Worm (Caenorhabditis elegans): Measurements from ENCODE around the gene nhr-32.
A peak's percentile ranks its signal among the peaks of the same experiment; 100 is the strongest.

nhr-32 gene

ce11 chrX:13257577-13257976 is 5.8 kb downstream of the nhr-32 start, which contains the start of gene K08H2.10:
Gene K08H2.10 (plus strand): TSS chrX:13257806.
- TF ChIP-seq elt-2 (tag; optimal IDR thresholded peaks at IDR 0.05), result peak; percentile 97
- no peak for TF ChIP-seq ztf-11 (tag; optimal IDR thresholded peaks at IDR 0.05)
- TF ChIP-seq skn-1 (tag; optimal IDR thresholded peaks at IDR 0.05), result no peak
- no peak for TF ChIP-seq aly-2 (tag; optimal IDR thresholded peaks at IDR 0.05)
- no peak for TF ChIP-seq elt-1 (tag; optimal IDR thresholded peaks at IDR 0.05)
- TF ChIP-seq nhr-28 (tag; optimal IDR thresholded peaks at IDR 0.05), result no peak
- peak; percentile 45 for TF ChIP-seq pqm-1 (tag; optimal IDR thresholded peaks at IDR 0.05)
- no peak for TF ChIP-seq nfya-1 (tag; optimal IDR thresholded peaks at IDR 0.05; ENCODE audit: insufficient read depth)
- no peak for TF ChIP-seq mml-1 (tag; optimal IDR thresholded peaks at IDR 0.05)
- TF ChIP-seq fkh-10 (GFP tag; optimal IDR thresholded peaks at IDR 0.05), result no peak
- no peak for TF ChIP-seq nhr-23 (tag; optimal IDR thresholded peaks at IDR 0.05)
- TF ChIP-seq jun-1 (tag; optimal IDR thresholded peaks at IDR 0.05), result peak; percentile 43
- no peak for TF ChIP-seq nhr-76 (tag; optimal IDR thresholded peaks at IDR 0.05)
- no peak for TF ChIP-seq ama-1 (optimal IDR thresholded peaks at IDR 0.05)
- TF ChIP-seq eor-1 (tag; optimal IDR thresholded peaks at IDR 0.05), result no peak
- no peak for TF ChIP-seq ZK546.5 (tag; optimal IDR thresholded peaks at IDR 0.05)
- no peak for TF ChIP-seq daf-12 (tag; optimal IDR thresholded peaks at IDR 0.05)
- TF ChIP-seq ceh-82 (tag; optimal IDR thresholded peaks at IDR 0.05), result no peak
- no peak for TF ChIP-seq tbx-2 (tag; optimal IDR thresholded peaks at IDR 0.05)
- TF ChIP-seq nhr-25 (tag; optimal IDR thresholded peaks at IDR 0.05), result no peak
- TF ChIP-seq zag-1 (tag; optimal IDR thresholded peaks at IDR 0.05), result no peak

DNA sequence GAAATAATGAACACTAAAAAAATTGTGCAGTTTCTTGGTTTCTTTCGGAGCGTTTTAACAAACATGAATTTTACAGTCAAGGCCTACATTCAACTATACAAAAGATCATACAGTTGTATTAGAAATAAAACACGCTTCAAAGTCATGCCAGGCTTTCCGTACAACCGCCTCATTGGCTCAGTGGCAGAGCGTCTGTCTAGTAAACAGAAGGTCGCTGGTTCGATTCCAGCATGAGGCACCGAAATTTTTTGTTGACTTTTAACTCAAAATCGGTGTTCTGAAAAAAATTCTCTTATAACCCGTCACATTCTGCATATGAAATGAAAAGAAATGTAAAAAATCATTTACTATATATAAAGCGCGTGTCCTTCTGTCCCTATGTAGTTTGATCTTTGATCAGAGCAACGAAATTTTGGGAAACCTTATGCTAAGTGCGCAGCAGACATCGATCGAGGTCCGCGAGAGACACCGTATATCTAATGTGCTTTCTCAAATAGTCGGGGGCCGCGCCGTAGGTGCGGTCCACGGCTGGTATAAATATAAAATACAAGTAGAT is 9.4 kb downstream of the nhr-32 start:
- peak; percentile 23 for TF ChIP-seq elt-2 (tag; optimal IDR thresholded peaks at IDR 0.05)
- peak; percentile 21 for TF ChIP-seq pqm-1 (tag; optimal IDR thresholded peaks at IDR 0.05)

ce11 chrX:13262195-13262594 is 10.4 kb downstream of the nhr-32 start, which contains the start of gene K09A11.1:
Gene K09A11.1 (plus strand): TSS chrX:13262495.
- TF ChIP-seq elt-2 (tag; optimal IDR thresholded peaks at IDR 0.05) (no peak), lin-15B (tag; optimal IDR thresholded peaks at IDR 0.05) (no peak), skn-1 (tag; optimal IDR thresholded peaks at IDR 0.05) (no peak), R02D3.7 (tag; optimal IDR thresholded peaks at IDR 0.05) (no peak), zag-1 (tag; optimal IDR thresholded peaks at IDR 0.05) (no peak), nfya-1 (tag; optimal IDR thresholded peaks at IDR 0.05; ENCODE audit: insufficient read depth) (no peak), nhr-77 (tag; optimal IDR thresholded peaks at IDR 0.05) (no peak), fkh-10 (GFP tag; optimal IDR thresholded peaks at IDR 0.05) (no peak), aly-2 (tag; optimal IDR thresholded peaks at IDR 0.05) (no peak), nhr-67 (tag; optimal IDR thresholded peaks at IDR 0.05) (no peak), ZK546.5 (tag; optimal IDR thresholded peaks at IDR 0.05) (no peak), egl-27 (tag; optimal IDR thresholded peaks at IDR 0.05) (no peak), lin-39 (tag; optimal IDR thresholded peaks at IDR 0.05) (no peak), daf-12 (tag; optimal IDR thresholded peaks at IDR 0.05) (no peak), snpc-4 (tag; optimal IDR thresholded peaks at IDR 0.05) (no peak), lsy-12 (tag; optimal IDR thresholded peaks at IDR 0.05) (no peak), ztf-11 (tag; optimal IDR thresholded peaks at IDR 0.05) (no peak), ama-1 (optimal IDR thresholded peaks at IDR 0.05) (no peak), jun-1 (tag; optimal IDR thresholded peaks at IDR 0.05) (no peak)

- TF ChIP-seq ceh-16 (tag; optimal IDR thresholded peaks at IDR 0.05) (no peak), ceh-82 (tag; optimal IDR thresholded peaks at IDR 0.05) (peak; percentile 34), zag-1 (tag; optimal IDR thresholded peaks at IDR 0.05) (no peak), snpc-4 (tag; optimal IDR thresholded peaks at IDR 0.05) (no peak), nhr-28 (tag; optimal IDR thresholded peaks at IDR 0.05) (no peak), ztf-4 (tag; optimal IDR thresholded peaks at IDR 0.05) (no peak), nhr-237 (tag; optimal IDR thresholded peaks at IDR 0.05) (no peak), eor-1 (tag; optimal IDR thresholded peaks at IDR 0.05) (no peak), ama-1 (optimal IDR thresholded peaks at IDR 0.05) (no peak), mdl-1 (tag; optimal IDR thresholded peaks at IDR 0.05) (no peak), unc-62 (GFP tag; optimal IDR thresholded peaks at IDR 0.05) (peak; percentile 2), ceh-28 (tag; optimal IDR thresholded peaks at IDR 0.05) (no peak), nhr-43 (tag; optimal IDR thresholded peaks at IDR 0.05; ENCODE audit: poor library complexity, severe bottlenecking) (peak; percentile 48), pqm-1 (tag; optimal IDR thresholded peaks at IDR 0.05) (no peak), R02D3.7 (tag; optimal IDR thresholded peaks at IDR 0.05) (no peak), lsy-12 (tag; optimal IDR thresholded peaks at IDR 0.05) (peak; percentile 55), jun-1 (tag; optimal IDR thresholded peaks at IDR 0.05) (peak; percentile 55), lin-15B (tag; optimal IDR thresholded peaks at IDR 0.05) (no peak), elt-3 (tag; optimal IDR thresholded peaks at IDR 0.05) (no peak), daf-12 (tag; optimal IDR thresholded peaks at IDR 0.05) (no peak), nhr-25 (tag; optimal IDR thresholded peaks at IDR 0.05) (no peak), elt-2 (tag; optimal IDR thresholded peaks at IDR 0.05) (peak; percentile 49), mml-1 (tag; optimal IDR thresholded peaks at IDR 0.05) (no peak), elt-1 (tag; optimal IDR thresholded peaks at IDR 0.05) (no peak), nhr-76 (tag; optimal IDR thresholded peaks at IDR 0.05) (no peak), sea-2 (GFP tag; optimal IDR thresholded peaks at IDR 0.05) (no peak), nhr-23 (tag; optimal IDR thresholded peaks at IDR 0.05) (peak; percentile 19), pha-4 (tag; optimal IDR thresholded peaks at IDR 0.05) (peak; percentile 57), fkh-10 (GFP tag; optimal IDR thresholded peaks at IDR 0.05) (peak; percentile 23), hmg-11 (tag; optimal IDR thresholded peaks at IDR 0.05) (peak; percentile 84), fkh-2 (tag; optimal IDR thresholded peaks at IDR 0.05) (no peak), skn-1 (tag; optimal IDR thresholded peaks at IDR 0.05) (peak; percentile 17), tbx-2 (tag; optimal IDR thresholded peaks at IDR 0.05) (peak; percentile 52), egl-27 (tag; optimal IDR thresholded peaks at IDR 0.05) (no peak), ceh-9 (tag; optimal IDR thresholded peaks at IDR 0.05) (no peak), lin-39 (tag; optimal IDR thresholded peaks at IDR 0.05) (peak; percentile 36), ZK546.5 (tag; optimal IDR thresholded peaks at IDR 0.05) (no peak)
Observed at ce11 chrX:13264550-13264949, 12.8 kb downstream of the nhr-32 start.
